Fruit fly (Drosophila melanogaster) whole organism, embryonic: ENCODE data around the gene ham.

ENCODE experiments used
- Atf3 ChIP-seq: fragments of 200-800 bp; sonication (Bioruptor generic); optimal IDR thresholded peaks from 3 replicates; lab custom pipeline; 2016; ENCODE audit warnings: missing biosample characterization, missing genetic modification characterization
- B-H1 ChIP-seq: fragments of 200-800 bp; sonication (Bioruptor generic); IDR thresholded peaks from 3 replicates; pipeline ENCODE4 v1.3.6; 2022; ENCODE audit warnings: missing biosample characterization, missing genetic modification characterization
- C15 ChIP-seq: fragments of 200-800 bp; sonication (Bioruptor generic); IDR thresholded peaks from 3 replicates; pipeline ENCODE4 v1.3.6; 2022; ENCODE audit warnings: missing biosample characterization, missing genetic modification characterization
- CG10274 ChIP-seq: fragments of 200-800 bp; sonication (Bioruptor generic); optimal IDR thresholded peaks from 3 replicates; lab custom pipeline; 2017; ENCODE audit warnings: missing biosample characterization, mild to moderate bottlenecking, missing genetic modification characterization
- CG10979 ChIP-seq: fragments of 200-800 bp; sonication (Bioruptor generic); optimal IDR thresholded peaks from 2 replicates; lab custom pipeline; 2018; ENCODE audit warnings: missing biosample characterization, mild to moderate bottlenecking, missing genetic modification characterization, moderate library complexity
- CG11560 ChIP-seq: fragments of 200-800 bp; sonication (Bioruptor generic); IDR thresholded peaks from 3 replicates; pipeline ENCODE4 v1.3.6; 2022; ENCODE audit warnings: missing biosample characterization, missing genetic modification characterization
- CG12659 ChIP-seq: fragments of 200-800 bp; sonication (Bioruptor generic); optimal IDR thresholded peaks from 3 replicates; lab custom pipeline; 2017; ENCODE audit warnings: mild to moderate bottlenecking, missing biosample characterization, missing genetic modification reagents, missing genetic modification characterization
- CG13624 ChIP-seq: fragments of 200-800 bp; sonication (Bioruptor generic); optimal IDR thresholded peaks from 2 replicates; lab custom pipeline; 2016; ENCODE audit warnings: missing biosample characterization, missing genetic modification characterization
- CG14050 ChIP-seq: fragments of 200-800 bp; sonication (Bioruptor generic); IDR thresholded peaks from 3 replicates; pipeline ENCODE4 v1.3.6; 2022; ENCODE audit warnings: missing biosample characterization, missing genetic modification characterization
- CG14667 ChIP-seq: fragments of 200-800 bp; sonication (Bioruptor generic); IDR thresholded peaks from 2 replicates; pipeline ENCODE4 v1.3.6; 2022; ENCODE audit warnings: missing biosample characterization, missing genetic modification characterization
- CG14710 ChIP-seq: fragments of 200-800 bp; sonication (Bioruptor generic); optimal IDR thresholded peaks from 3 replicates; lab custom pipeline; 2019; ENCODE audit warnings: missing biosample characterization, mild to moderate bottlenecking, missing genetic modification characterization, moderate library complexity
- CG16779 ChIP-seq: fragments of 200-800 bp; sonication (Bioruptor generic); IDR thresholded peaks from 2 replicates; pipeline ENCODE4 v1.3.6; 2022; ENCODE audit warnings: missing biosample characterization, missing genetic modification characterization
- CG1792 ChIP-seq: fragments of 200-800 bp; sonication (Bioruptor generic); optimal IDR thresholded peaks from 2 replicates; lab custom pipeline; 2016; ENCODE audit warnings: missing biosample characterization, missing genetic modification characterization
- CG18619 ChIP-seq: fragments of 200-800 bp; sonication (Bioruptor generic); optimal IDR thresholded peaks from 3 replicates; lab custom pipeline; 2017; ENCODE audit warnings: missing biosample characterization, mild to moderate bottlenecking, missing genetic modification characterization
- CG2199 ChIP-seq: fragments of 200-800 bp; sonication (Bioruptor generic); IDR thresholded peaks from 3 replicates; pipeline ENCODE4 v1.3.6; 2022; ENCODE audit warnings: missing biosample characterization, missing genetic modification characterization
- CG31365 ChIP-seq: fragments of 200-800 bp; sonication (Bioruptor generic); optimal IDR thresholded peaks from 2 replicates; lab custom pipeline; 2018; ENCODE audit warnings: missing biosample characterization, mild to moderate bottlenecking, missing genetic modification characterization
- CG34422 ChIP-seq: fragments of 200-800 bp; sonication (Bioruptor generic); IDR thresholded peaks from 3 replicates; pipeline ENCODE4 v1.3.6; 2022; ENCODE audit warnings: missing biosample characterization, missing genetic modification characterization
- CG3995 ChIP-seq: fragments of 200-800 bp; sonication (Bioruptor generic); optimal IDR thresholded peaks from 3 replicates; lab custom pipeline; 2016; ENCODE audit warnings: missing biosample characterization, missing genetic modification characterization
- CG4820 ChIP-seq: fragments of 200-800 bp; sonication (Bioruptor generic); optimal IDR thresholded peaks from 3 replicates; lab custom pipeline; 2016; ENCODE audit warnings: missing biosample characterization, missing genetic modification characterization
- CG5953 ChIP-seq: fragments of 200-800 bp; sonication (Bioruptor generic); IDR thresholded peaks from 2 replicates; pipeline ENCODE4 v1.3.6; 2022; ENCODE audit warnings: missing biosample characterization, missing genetic modification characterization
- CG6654 ChIP-seq: fragments of 200-800 bp; sonication (Bioruptor generic); optimal IDR thresholded peaks from 2 replicates; lab custom pipeline; 2017; ENCODE audit warnings: missing biosample characterization, mild to moderate bottlenecking, missing genetic modification characterization
- CG8478 ChIP-seq: fragments of >200 bp; optimal IDR thresholded peaks from 2 replicates; lab custom pipeline; 2018
- Dek ChIP-seq: fragments of 200-800 bp; sonication (Bioruptor generic); optimal IDR thresholded peaks from 3 replicates; lab custom pipeline; 2019; ENCODE audit warnings: missing biosample characterization, mild to moderate bottlenecking, missing genetic modification characterization, moderate library complexity
- Dfd ChIP-seq, 2 experiments: fragments of >200 bp; optimal IDR thresholded peaks; 2 replicates each; lab custom pipeline; 2017; ENCODE audit warnings: missing biosample characterization in 2 of 2, missing genetic modification characterization in 2 of 2
- Elba2 ChIP-seq: fragments of 200-800 bp; sonication (Bioruptor generic); optimal IDR thresholded peaks from 3 replicates; lab custom pipeline; 2016; ENCODE audit warnings: missing biosample characterization, missing genetic modification characterization
- Ets97D ChIP-seq: fragments of 200-800 bp; sonication (Bioruptor generic); optimal IDR thresholded peaks from 3 replicates; lab custom pipeline; 2016; ENCODE audit warnings: missing biosample characterization, missing genetic modification characterization
- Gsc ChIP-seq: fragments of 200-800 bp; sonication (Bioruptor generic); IDR thresholded peaks from 2 replicates; pipeline ENCODE4 v1.3.6; 2022; ENCODE audit warnings: missing biosample characterization, missing genetic modification characterization
- Mrtf ChIP-seq: fragments of 200-800 bp; sonication (Bioruptor generic); IDR thresholded peaks from 3 replicates; pipeline ENCODE4 v1.3.6; 2022; ENCODE audit warnings: missing biosample characterization, missing genetic modification characterization
- Nf-YC ChIP-seq: fragments of 200-800 bp; optimal IDR thresholded peaks from 3 replicates; lab custom pipeline; 2019; ENCODE audit warnings: missing biosample characterization, mild to moderate bottlenecking, missing genetic modification characterization, moderate library complexity
- Poxn ChIP-seq: fragments of 200-800 bp; sonication (Bioruptor generic); IDR thresholded peaks from 2 replicates; pipeline ENCODE4 v1.3.6; 2022; ENCODE audit warnings: missing biosample characterization, missing genetic modification characterization
- Ravus ChIP-seq: fragments of 200-800 bp; sonication (Bioruptor generic); IDR thresholded peaks from 2 replicates; pipeline ENCODE4 v1.3.6; 2022; ENCODE audit warnings: missing biosample characterization, missing genetic modification characterization
- Spps ChIP-seq: fragments of 200-800 bp; sonication (Bioruptor generic); optimal IDR thresholded peaks from 2 replicates; lab custom pipeline; 2018; ENCODE audit warnings: missing biosample characterization, mild to moderate bottlenecking, missing genetic modification characterization
- YL-1 ChIP-seq: fragments of 200-800 bp; sonication (Bioruptor generic); optimal IDR thresholded peaks from 3 replicates; lab custom pipeline; 2017; ENCODE audit warnings: missing biosample characterization, mild to moderate bottlenecking, missing genetic modification characterization
- abd-A ChIP-seq: fragments of 200-800 bp; sonication (Bioruptor generic); optimal IDR thresholded peaks from 3 replicates; lab custom pipeline; 2019; ENCODE audit warnings: missing biosample characterization, mild to moderate bottlenecking, missing genetic modification characterization, moderate library complexity
- az2 ChIP-seq: fragments of 200-800 bp; sonication (Bioruptor generic); optimal IDR thresholded peaks from 3 replicates; lab custom pipeline; 2016; ENCODE audit warnings: missing biosample characterization, missing genetic modification characterization
- bigmax ChIP-seq: fragments of 200-800 bp; sonication (Bioruptor generic); optimal IDR thresholded peaks from 2 replicates; lab custom pipeline; 2018; ENCODE audit warnings: missing biosample characterization, mild to moderate bottlenecking, missing genetic modification characterization
- dysf ChIP-seq: fragments of 200-800 bp; sonication (Bioruptor generic); IDR thresholded peaks from 3 replicates; pipeline ENCODE4 v1.3.6; 2022; ENCODE audit warnings: missing biosample characterization, missing genetic modification characterization
- ewg ChIP-seq: fragments of 200-800 bp; sonication (Bioruptor generic); optimal IDR thresholded peaks from 3 replicates; lab custom pipeline; 2017; ENCODE audit warnings: mild to moderate bottlenecking, missing biosample characterization, missing genetic modification reagents, missing genetic modification characterization
- fd64A ChIP-seq: fragments of 200-800 bp; sonication (Bioruptor generic); optimal IDR thresholded peaks from 3 replicates; lab custom pipeline; 2018; ENCODE audit warnings: missing biosample characterization, mild to moderate bottlenecking, missing genetic modification characterization
- ftz-f1 ChIP-seq: fragments of 200-800 bp; sonication (Bioruptor generic); optimal IDR thresholded peaks from 2 replicates; lab custom pipeline; 2016; ENCODE audit warnings: missing biosample characterization, missing genetic modification characterization
- grn ChIP-seq: fragments of 200-800 bp; sonication (Bioruptor generic); optimal IDR thresholded peaks from 3 replicates; lab custom pipeline; 2017; ENCODE audit warnings: missing biosample characterization, missing genetic modification characterization
- hbn ChIP-seq: fragments of 200-800 bp; sonication (Bioruptor generic); IDR thresholded peaks from 2 replicates; pipeline ENCODE4 v1.3.6; 2022; ENCODE audit warnings: missing biosample characterization, missing genetic modification characterization; ENCODE audit not compliant: partially characterized antibody
- hkb ChIP-seq, 2 experiments: fragments of 200-800 bp in 1 of 2; fragments of >200 bp in 1 of 2; sonication (Bioruptor generic) in 1 of 2; IDR thresholded peaks in 1 of 2; optimal IDR thresholded peaks in 1 of 2; 2 replicates each; pipeline versions ENCODE4 v1.3.6 to Lab custom; 2017 to 2022; ENCODE audit warnings: missing biosample characterization in 1 of 2, missing genetic modification characterization in 1 of 2
- kay ChIP-seq: fragments of 200-800 bp; sonication (Bioruptor generic); optimal IDR thresholded peaks from 2 replicates; lab custom pipeline; 2016; ENCODE audit warnings: missing biosample characterization, missing genetic modification characterization
- lab ChIP-seq: fragments of 200-800 bp; sonication (Bioruptor generic); optimal IDR thresholded peaks from 3 replicates; lab custom pipeline; 2017; ENCODE audit warnings: missing biosample characterization, missing genetic modification characterization, mild to moderate bottlenecking, moderate library complexity, missing genetic modification reagents
- mld ChIP-seq: fragments of 200-800 bp; sonication (Bioruptor generic); IDR thresholded peaks from 3 replicates; pipeline ENCODE4 v1.3.6; 2022; ENCODE audit warnings: missing biosample characterization, missing genetic modification characterization; ENCODE audit not compliant: partially characterized antibody
- seq ChIP-seq: fragments of 200-800 bp; sonication (Bioruptor generic); IDR thresholded peaks from 2 replicates; pipeline ENCODE4 v1.3.6; 2022; ENCODE audit warnings: missing biosample characterization, missing genetic modification characterization
- wek ChIP-seq: fragments of 200-800 bp; sonication (Bioruptor generic); optimal IDR thresholded peaks from 3 replicates; lab custom pipeline; 2018; ENCODE audit warnings: missing biosample characterization, mild to moderate bottlenecking, missing genetic modification characterization, moderate library complexity
- zen ChIP-seq: fragments of 200-800 bp; sonication (Bioruptor generic); optimal IDR thresholded peaks from 3 replicates; lab custom pipeline; 2018; ENCODE audit warnings: missing biosample characterization, mild to moderate bottlenecking, missing genetic modification characterization, moderate library complexity

The ham gene

DNA sequence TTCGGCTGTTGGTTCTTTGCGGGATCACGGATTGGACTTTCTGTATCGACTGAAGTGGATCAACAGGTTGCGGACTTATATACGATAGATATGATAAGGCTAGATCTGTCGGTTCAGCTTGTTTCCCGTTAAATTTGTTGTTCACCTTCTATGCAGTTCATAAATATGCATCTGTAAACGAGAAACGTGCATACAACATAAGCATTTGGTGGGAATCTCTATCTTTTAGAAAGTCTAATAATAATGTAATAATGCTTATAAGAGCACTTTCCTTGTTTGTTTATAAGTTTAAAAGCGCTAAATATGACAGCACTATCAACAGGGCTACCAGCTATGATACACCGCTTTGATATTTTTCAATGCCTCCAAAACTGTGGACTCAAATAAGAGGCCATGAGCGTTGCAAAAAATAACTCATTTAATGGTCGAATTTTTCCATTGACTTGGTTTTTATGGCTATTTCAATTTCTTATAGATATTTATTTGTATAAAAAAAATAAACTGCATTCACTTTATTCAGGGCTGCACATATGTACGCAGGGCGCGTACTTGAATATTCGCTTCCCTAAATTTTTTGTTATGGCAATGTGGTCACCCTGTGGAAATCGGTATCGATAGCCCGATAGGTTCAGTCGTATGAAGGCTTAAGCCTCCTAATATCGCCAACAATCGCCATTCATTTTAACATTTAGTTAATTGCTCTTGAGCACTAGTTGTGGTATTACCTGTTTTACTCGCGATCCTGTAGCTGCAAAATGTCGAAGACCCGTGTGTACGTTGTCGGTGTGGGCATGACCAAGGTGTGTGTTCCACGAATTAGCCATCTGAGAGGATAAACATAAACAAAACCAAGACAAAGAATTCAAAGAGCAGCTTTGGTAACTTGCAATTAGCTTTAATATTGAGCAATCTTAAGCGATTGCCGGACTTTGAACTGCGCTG is 38.2 kb upstream of the ham start, which contains the start of the genes CG17597 and ScpX (continued):
- TF ChIP-seq B-H1 (GFP tag; lab: Robert Waterston, UW) (no peak; the same call in 2 of the 3 replicates), CG34422 (0 out of 3 replicates have a peak, but pooled peaks have one; percentile 55), CG10274 (no peak), CG5953 (GFP tag; lab: Robert Waterston, UW) (no peak), dysf (GFP tag; lab: Robert Waterston, UW) (no peak; the same call in 2 of the 3 replicates), hkb (optimal IDR thresholded peaks at IDR 0.05; lab: Kevin White, UChicago) (no peak), hkb (GFP tag; IDR thresholded peaks at IDR 0.05; lab: Robert Waterston, UW) (no peak; the same call in 1 of the 2 replicates), CG14710 (tag; lab: Kevin White, UChicago) (peak; percentile 82), az2 (GFP tag; lab: Kevin White, UChicago) (peak; percentile 63), fd64A (no peak), Elba2 (GFP tag; lab: Kevin White, UChicago) (peak; percentile 14), CG14050 (GFP tag; lab: Robert Waterston, UW) (no peak), Ravus (GFP tag; lab: Robert Waterston, UW) (no peak), zen (tag; lab: Kevin White, UChicago) (peak; percentile 37), CG8478 (lab: Kevin White, UChicago) (no peak), Atf3 (peak; percentile 55), hbn (GFP tag; lab: Robert Waterston, UW) (peak; percentile 76), CG3995 (GFP tag; lab: Kevin White, UChicago) (peak; percentile 24), ftz-f1 (GFP tag; lab: Kevin White, UChicago) (no peak), CG10979 (peak; percentile 39), abd-A (no peak), mld (GFP tag; lab: Robert Waterston, UW) (peak; percentile 90), CG1792 (GFP tag; lab: Kevin White, UChicago) (peak; percentile 47), bigmax (no peak), wek (GFP tag; lab: Kevin White, UChicago) (no peak), ewg (peak; percentile 44), CG13624 (peak; percentile 65), CG12659 (GFP tag; lab: Kevin White, UChicago) (peak; percentile 81), YL-1 (GFP tag; lab: Kevin White, UChicago) (peak; percentile 56), CG18619 (GFP tag; lab: Kevin White, UChicago) (peak; percentile 44), kay (GFP tag; lab: Kevin White, UChicago) (peak; percentile 53), C15 (GFP tag; lab: Robert Waterston, UW) (0 out of 3 replicates have a peak, but pooled peaks have one; percentile 29), CG2199 (GFP tag; lab: Robert Waterston, UW) (no peak), CG11560 (peak; percentile 82), Nf-YC (tag; lab: Kevin White, UChicago) (peak; percentile 59), seq (GFP tag; lab: Robert Waterston, UW) (no peak), CG31365 (tag; lab: Kevin White, UChicago) (no peak), Dek (tag; lab: Kevin White, UChicago) (peak; percentile 47), CG14667 (GFP tag; lab: Robert Waterston, UW) (no peak), Gsc (0 out of 2 replicates have a peak, but pooled peaks have one; percentile 4), Spps (no peak), grn (peak; percentile 88), Mrtf (GFP tag; lab: Robert Waterston, UW) (0 out of 3 replicates have a peak, but pooled peaks have one; percentile 16), CG16779 (GFP tag; lab: Robert Waterston, UW) (no peak), Dfd (GFP tag; optimal IDR thresholded peaks at IDR 0.05; lab: Kevin White, UChicago) (no peak), lab (GFP tag; lab: Kevin White, UChicago) (peak; percentile 75), CG6654 (GFP tag; lab: Kevin White, UChicago) (peak; percentile 99), Ets97D (GFP tag; lab: Kevin White, UChicago) (peak; percentile 77), Poxn (no peak), CG4820 (GFP tag; lab: Kevin White, UChicago) (peak; percentile 55)
